Worm (Caenorhabditis elegans): Measurements from ENCODE around the gene lact-1.

Gene lact-1

ce11 chrX:7236717-7237116 is 23.5 kb downstream of the lact-1 start:
- TF ChIP-seq med-1 (GFP tag; optimal IDR thresholded peaks at IDR 0.05; ENCODE audit: insufficient read depth): no peak
- no peak for TF ChIP-seq ztf-23 (GFP tag; IDR thresholded peaks at IDR 0.05)
- no peak for TF ChIP-seq cog-1 (tag; optimal IDR thresholded peaks at IDR 0.05)

DNA sequence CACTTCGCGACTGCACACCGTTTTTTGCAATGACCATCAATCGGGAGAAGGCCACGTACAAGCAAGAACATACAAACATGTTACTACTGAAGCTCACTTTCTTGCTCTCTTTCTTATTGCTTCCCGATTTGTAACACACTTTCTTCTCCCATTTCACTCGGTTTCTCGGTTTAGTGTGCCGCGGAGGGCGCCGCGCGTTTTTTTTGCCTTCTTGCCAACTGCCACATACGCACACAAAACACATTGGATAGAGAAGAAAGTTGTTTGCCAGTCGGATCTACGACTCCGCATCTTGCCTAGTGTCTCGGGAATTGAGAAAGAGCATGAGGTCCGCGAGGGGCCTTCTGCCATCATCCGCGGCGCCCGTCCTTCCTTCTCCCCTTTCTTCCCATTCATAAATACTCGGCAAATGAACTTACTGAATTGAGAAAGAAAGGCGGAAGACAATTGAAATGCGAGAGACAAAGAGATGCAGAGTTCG is 25.4 kb downstream of the lact-1 start:
- TF ChIP-seq tab-1 (GFP tag; IDR thresholded peaks at IDR 0.05): no peak
- no peak for TF ChIP-seq klf-2 (GFP tag; conservative IDR thresholded peaks at IDR 0.05)
- no peak for TF ChIP-seq T22C8.4 (GFP tag; IDR thresholded peaks at IDR 0.05)

ce11 chrX:7234074-7234453 is 26.1 kb downstream of the lact-1 start:
- TF ChIP-seq med-1 (GFP tag; optimal IDR thresholded peaks at IDR 0.05; ENCODE audit: insufficient read depth): no peak
- no peak for TF ChIP-seq T22C8.4 (GFP tag; IDR thresholded peaks at IDR 0.05)
- TF ChIP-seq ztf-29 (GFP tag; IDR thresholded peaks at IDR 0.05): no peak
- TF ChIP-seq flt-1 (GFP tag; IDR thresholded peaks at IDR 0.05): no peak
- TF ChIP-seq klf-2 (GFP tag; conservative IDR thresholded peaks at IDR 0.05): no peak
- no peak for TF ChIP-seq tab-1 (GFP tag; IDR thresholded peaks at IDR 0.05)
- TF ChIP-seq ref-1 (GFP tag; conservative IDR thresholded peaks at IDR 0.05): no peak
- no peak for TF ChIP-seq cog-1 (tag; optimal IDR thresholded peaks at IDR 0.05)
- no peak for TF ChIP-seq ztf-23 (GFP tag; IDR thresholded peaks at IDR 0.05)

ce11 chrX:7233127-7234073 is 26.8 kb downstream of the lact-1 start:
- no peak for TF ChIP-seq ref-1 (GFP tag; conservative IDR thresholded peaks at IDR 0.05)
- no peak for TF ChIP-seq T22C8.4 (GFP tag; IDR thresholded peaks at IDR 0.05)
- TF ChIP-seq tab-1 (GFP tag; IDR thresholded peaks at IDR 0.05): no peak
- no peak for TF ChIP-seq klf-2 (GFP tag; conservative IDR thresholded peaks at IDR 0.05)
- no peak for TF ChIP-seq med-1 (GFP tag; optimal IDR thresholded peaks at IDR 0.05; ENCODE audit: insufficient read depth)
- no peak for TF ChIP-seq ztf-23 (GFP tag; IDR thresholded peaks at IDR 0.05)
- no peak for TF ChIP-seq flt-1 (GFP tag; IDR thresholded peaks at IDR 0.05)

ce11 chrX:7232158-7232822 is 27.9 kb downstream of the lact-1 start:
- TF ChIP-seq T22C8.4 (GFP tag; IDR thresholded peaks at IDR 0.05): no peak
- peak; percentile 86 for TF ChIP-seq cog-1 (tag; optimal IDR thresholded peaks at IDR 0.05)

DNA sequence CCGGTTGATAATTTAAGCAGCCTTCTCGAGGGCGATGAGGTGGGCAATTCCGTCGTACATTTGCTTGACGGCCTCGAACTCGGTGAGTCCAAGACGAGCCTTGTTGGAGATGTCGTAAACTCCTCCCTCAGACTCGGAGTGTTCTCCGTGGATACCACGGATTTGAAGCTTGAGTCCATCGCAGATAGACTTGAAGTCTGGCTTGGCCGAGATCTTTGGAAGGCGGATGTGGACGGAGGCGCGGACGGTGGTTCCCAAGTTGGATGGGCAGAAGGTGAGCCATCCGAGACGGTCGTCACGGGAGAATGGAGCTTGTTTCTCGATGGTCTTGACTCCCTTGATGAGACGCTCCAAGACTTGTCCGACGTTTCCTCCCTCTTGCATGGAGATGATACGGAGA is 29.3 kb downstream of the lact-1 start:
- 0 out of 2 replicates have a peak, but pooled peaks have one; percentile 23 for TF ChIP-seq flt-1 (GFP tag; IDR thresholded peaks at IDR 0.05)
- no peak for TF ChIP-seq cog-1 (tag; optimal IDR thresholded peaks at IDR 0.05)

ce11 chrX:7230321-7230720 is 29.9 kb downstream of the lact-1 start:
- no peak for TF ChIP-seq ref-1 (GFP tag; conservative IDR thresholded peaks at IDR 0.05)
- TF ChIP-seq ztf-29 (GFP tag; IDR thresholded peaks at IDR 0.05): no peak
- no peak for TF ChIP-seq klf-2 (GFP tag; conservative IDR thresholded peaks at IDR 0.05)
- TF ChIP-seq med-1 (GFP tag; optimal IDR thresholded peaks at IDR 0.05; ENCODE audit: insufficient read depth): no peak
- TF ChIP-seq ztf-23 (GFP tag; IDR thresholded peaks at IDR 0.05): no peak
- TF ChIP-seq cog-1 (tag; optimal IDR thresholded peaks at IDR 0.05): no peak
- TF ChIP-seq flt-1 (GFP tag; IDR thresholded peaks at IDR 0.05): no peak
- TF ChIP-seq T22C8.4 (GFP tag; IDR thresholded peaks at IDR 0.05): no peak
- no peak for TF ChIP-seq tab-1 (GFP tag; IDR thresholded peaks at IDR 0.05)

ce11 chrX:7229357-7229756 is 30.8 kb downstream of the lact-1 start:
- TF ChIP-seq ref-1 (GFP tag; conservative IDR thresholded peaks at IDR 0.05): no peak
- no peak for TF ChIP-seq cog-1 (tag; optimal IDR thresholded peaks at IDR 0.05)
- TF ChIP-seq ztf-23 (GFP tag; IDR thresholded peaks at IDR 0.05): no peak
- no peak for TF ChIP-seq tab-1 (GFP tag; IDR thresholded peaks at IDR 0.05)
- no peak for TF ChIP-seq T22C8.4 (GFP tag; IDR thresholded peaks at IDR 0.05)
- no peak for TF ChIP-seq ztf-29 (GFP tag; IDR thresholded peaks at IDR 0.05)
- no peak for TF ChIP-seq flt-1 (GFP tag; IDR thresholded peaks at IDR 0.05)
- TF ChIP-seq med-1 (GFP tag; optimal IDR thresholded peaks at IDR 0.05; ENCODE audit: insufficient read depth): no peak
- TF ChIP-seq klf-2 (GFP tag; conservative IDR thresholded peaks at IDR 0.05): no peak

DNA sequence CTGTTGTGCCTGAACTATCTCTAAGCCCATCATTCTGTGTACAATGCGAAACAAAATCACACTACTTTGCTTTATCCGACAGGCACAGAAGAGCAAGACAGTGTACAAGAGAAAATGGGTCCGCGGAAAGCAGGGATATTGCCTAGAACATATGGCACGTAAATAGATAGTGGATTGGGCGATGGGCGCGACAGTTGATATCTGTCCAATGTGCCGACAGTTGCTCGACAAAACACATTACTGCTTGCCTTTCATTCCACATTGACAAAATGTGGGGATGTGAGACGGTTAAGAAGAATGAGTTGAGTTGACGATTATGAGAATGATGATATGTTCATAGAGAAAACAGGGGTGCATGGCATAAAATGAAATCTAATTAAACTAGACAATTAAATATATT is 35.1 kb downstream of the lact-1 start:
- TF ChIP-seq klf-2 (GFP tag; conservative IDR thresholded peaks at IDR 0.05) (no peak), flt-1 (GFP tag; IDR thresholded peaks at IDR 0.05) (no peak), ztf-29 (GFP tag; IDR thresholded peaks at IDR 0.05) (no peak), ref-1 (GFP tag; conservative IDR thresholded peaks at IDR 0.05) (no peak), T22C8.4 (GFP tag; IDR thresholded peaks at IDR 0.05) (no peak), ztf-23 (GFP tag; IDR thresholded peaks at IDR 0.05) (no peak), med-1 (GFP tag; optimal IDR thresholded peaks at IDR 0.05; ENCODE audit: insufficient read depth) (no peak), cog-1 (tag; optimal IDR thresholded peaks at IDR 0.05) (no peak), tab-1 (GFP tag; IDR thresholded peaks at IDR 0.05) (no peak)

DNA sequence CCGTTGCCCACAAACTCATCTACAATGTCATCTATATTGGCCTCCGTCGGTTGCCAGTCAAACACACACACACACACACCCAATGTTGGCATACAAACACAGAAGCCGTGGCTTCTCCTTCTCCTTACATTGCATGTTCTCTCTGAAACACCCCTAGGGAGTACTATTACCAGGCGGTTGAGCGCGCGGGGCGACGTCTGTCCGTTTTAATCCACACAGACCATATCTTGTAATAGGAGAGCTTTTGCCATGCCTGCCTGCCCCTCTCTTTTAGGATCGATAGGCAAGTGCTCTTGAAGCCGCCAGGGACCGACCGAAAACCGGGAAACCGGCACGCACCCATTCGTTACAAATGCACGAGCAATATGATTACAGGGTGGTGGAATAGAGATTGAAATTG is 35.7 kb downstream of the lact-1 start:
- no peak for TF ChIP-seq ref-1 (GFP tag; conservative IDR thresholded peaks at IDR 0.05)
- peak; percentile 56 for TF ChIP-seq flt-1 (GFP tag; IDR thresholded peaks at IDR 0.05)
- no peak for TF ChIP-seq tab-1 (GFP tag; IDR thresholded peaks at IDR 0.05)
